Worm (Caenorhabditis elegans): ENCODE results near the gene fut-4.

Gene fut-4

ce11 chrII:2804949-2805348, 17.4 kb downstream of the fut-4 start (continued):
- TF ChIP-seq zip-4 (GFP tag; optimal IDR thresholded peaks at IDR 0.05) (no peak), hlh-17 (GFP tag; optimal IDR thresholded peaks at IDR 0.05; ENCODE audit: borderline replicate concordance) (no peak), vab-15 (tag; optimal IDR thresholded peaks at IDR 0.05) (no peak), irx-1 (tag; optimal IDR thresholded peaks at IDR 0.05) (no peak), ceh-8 (GFP tag; optimal IDR thresholded peaks at IDR 0.05) (no peak), hlh-4 (tag; optimal IDR thresholded peaks at IDR 0.05) (no peak), fkh-8 (tag; optimal IDR thresholded peaks at IDR 0.05) (no peak), mdl-1 (tag; optimal IDR thresholded peaks at IDR 0.05) (peak in 1 of 2 experiments; percentile 28), nhr-84 (tag; optimal IDR thresholded peaks at IDR 0.05) (no peak), lin-39 (tag; optimal IDR thresholded peaks at IDR 0.05) (no peak), snpc-4 (tag; optimal IDR thresholded peaks at IDR 0.05) (no peak), nhr-11 (tag; optimal IDR thresholded peaks at IDR 0.05) (no peak), efl-1 (optimal IDR thresholded peaks at IDR 0.05) (no peak), efl-1 (GFP tag; optimal IDR thresholded peaks at IDR 0.05 in 1 of 2) (no peak), nhr-19 (GFP tag; conservative IDR thresholded peaks at IDR 0.05) (0 out of 2 replicates have a peak, but pooled peaks have one; percentile 2), ceh-63 (GFP tag; optimal IDR thresholded peaks at IDR 0.05) (no peak), ceh-82 (tag; optimal IDR thresholded peaks at IDR 0.05) (no peak), dsc-1 (tag; optimal IDR thresholded peaks at IDR 0.05) (no peak), sptf-1 (tag; optimal IDR thresholded peaks at IDR 0.05) (no peak), fos-1 (tag; optimal IDR thresholded peaks at IDR 0.05) (no peak), sox-4 (tag; optimal IDR thresholded peaks at IDR 0.05) (no peak), jun-1 (tag; optimal IDR thresholded peaks at IDR 0.05) (no peak), tbx-2 (tag; optimal IDR thresholded peaks at IDR 0.05) (peak; percentile 22), pag-3 (tag; optimal IDR thresholded peaks at IDR 0.05; ENCODE audit: borderline replicate concordance, insufficient read depth) (no peak), pax-3 (tag; optimal IDR thresholded peaks at IDR 0.05) (no peak), snu-23 (GFP tag; optimal IDR thresholded peaks at IDR 0.05) (peak; percentile 40)

ce11 chrII:2804245-2804644, 18.1 kb downstream of the fut-4 start:
- no peak for TF ChIP-seq ceh-88 (GFP tag; IDR thresholded peaks at IDR 0.05)
- peak in 1 of 3 experiments; percentile 15 for TF ChIP-seq ceh-82 (tag; optimal IDR thresholded peaks at IDR 0.05)
- TF ChIP-seq ceh-90 (tag; optimal IDR thresholded peaks at IDR 0.05): no peak
- TF ChIP-seq sup-37 (GFP tag; optimal IDR thresholded peaks at IDR 0.05): no peak
- TF ChIP-seq dpl-1 (GFP tag; optimal IDR thresholded peaks at IDR 0.05): peak in 1 of 3 experiments; percentile 13
- TF ChIP-seq nhr-71 (tag; optimal IDR thresholded peaks at IDR 0.05): peak; percentile 46
- peak in 1 of 2 experiments; percentile 32 for TF ChIP-seq mdl-1 (tag; optimal IDR thresholded peaks at IDR 0.05)
- no peak for TF ChIP-seq mab-9 (GFP tag; IDR thresholded peaks at IDR 0.05)
- TF ChIP-seq efl-1 (optimal IDR thresholded peaks at IDR 0.05): peak; percentile 34 to 51
- no peak for TF ChIP-seq efl-1 (GFP tag; optimal IDR thresholded peaks at IDR 0.05 in 1 of 2)
- peak; percentile 2 for TF ChIP-seq snu-23 (GFP tag; optimal IDR thresholded peaks at IDR 0.05)
- peak in 1 of 2 experiments; percentile 42 for TF ChIP-seq lsy-2 (tag; optimal IDR thresholded peaks at IDR 0.05)
- TF ChIP-seq lin-14 (GFP tag; optimal IDR thresholded peaks at IDR 0.05): peak; percentile 65

DNA sequence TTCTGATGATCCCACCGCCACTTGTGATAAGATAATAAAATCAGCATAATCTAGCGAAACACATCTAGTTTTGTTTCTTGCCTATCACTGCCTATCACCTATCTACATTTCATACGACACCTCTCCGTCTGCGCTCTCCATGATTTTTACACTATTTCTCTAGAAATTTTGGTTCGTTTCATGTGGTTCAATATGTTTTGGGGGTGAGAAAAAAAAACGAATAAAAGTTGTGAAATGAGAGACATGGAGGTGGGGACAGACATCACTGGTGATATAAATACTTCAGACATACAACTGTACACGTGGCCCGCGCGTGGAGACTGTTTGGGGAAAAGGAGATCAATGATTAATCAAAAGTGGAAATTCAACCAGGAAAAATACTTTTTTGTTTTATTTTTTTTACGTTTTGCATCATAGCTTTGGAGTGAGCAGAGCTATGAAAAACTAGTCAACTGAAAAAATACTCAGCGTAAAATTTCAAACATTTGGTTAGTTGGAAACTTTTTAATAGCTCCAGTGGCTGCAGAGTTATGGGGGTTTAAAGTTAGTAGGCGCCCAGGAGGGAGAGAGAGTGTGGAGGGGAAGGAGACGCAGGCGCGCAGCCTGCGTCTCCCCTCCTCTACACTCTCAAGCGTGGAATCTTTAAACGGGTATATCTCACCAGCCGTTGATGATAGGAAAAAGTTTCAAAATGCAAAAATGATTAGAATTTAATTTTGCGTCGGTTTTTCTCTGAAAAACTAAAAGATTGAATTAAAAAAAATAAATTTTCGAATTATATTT, 19.3 kb downstream of the fut-4 start:
- TF ChIP-seq egl-13 (tag; optimal IDR thresholded peaks at IDR 0.05): no peak
- TF ChIP-seq nhr-85 (tag): peak; percentile 66
- TF ChIP-seq elt-3 (tag; optimal IDR thresholded peaks at IDR 0.05): peak in 4 of 6 experiments; percentile 11 to 87 (median 68)
- peak; percentile 38 for TF ChIP-seq nhr-71 (tag; optimal IDR thresholded peaks at IDR 0.05)
- peak in 1 of 2 experiments; percentile 49 for TF ChIP-seq mdl-1 (tag; optimal IDR thresholded peaks at IDR 0.05)
- TF ChIP-seq blmp-1 (tag; optimal IDR thresholded peaks at IDR 0.05): peak; percentile 50
- peak; percentile 90 for TF ChIP-seq elt-2 (tag; optimal IDR thresholded peaks at IDR 0.05)
- peak; percentile 24 for TF ChIP-seq snu-23 (GFP tag; optimal IDR thresholded peaks at IDR 0.05)
- no peak for TF ChIP-seq swsn-7 (tag; optimal IDR thresholded peaks at IDR 0.05)
- no peak for TF ChIP-seq mep-1 (tag; optimal IDR thresholded peaks at IDR 0.05)
- 0 out of 2 replicates have a peak, but pooled peaks have one; percentile 5 for TF ChIP-seq nhr-19 (GFP tag; conservative IDR thresholded peaks at IDR 0.05)
- peak in 1 of 2 experiments; percentile 46 for TF ChIP-seq lin-35 (GFP tag; optimal IDR thresholded peaks at IDR 0.05)
- peak; percentile 31 for TF ChIP-seq nhr-90 (tag; optimal IDR thresholded peaks at IDR 0.05; ENCODE audit: poor library complexity)
- no peak for TF ChIP-seq fos-1 (tag; optimal IDR thresholded peaks at IDR 0.05)
- TF ChIP-seq nhr-20 (tag; optimal IDR thresholded peaks at IDR 0.05): peak; percentile 40
- TF ChIP-seq lin-14 (GFP tag; optimal IDR thresholded peaks at IDR 0.05): peak; percentile 48
